Fruit fly (Drosophila melanogaster) whole organism: ENCODE measurements around the gene FipoQ.

Source experiments
- CG8478 ChIP-seq: fragments of >200 bp; optimal IDR thresholded peaks from 2 replicates; lab custom pipeline; 2018; ENCODE audit warnings: inconsistent platforms
- Dll ChIP-seq: fragments of >200 bp; optimal IDR thresholded peaks from 2 replicates; lab custom pipeline; 2017
- EcR ChIP-seq, 2 experiments: fragments of >200 bp; optimal IDR thresholded peaks; 2 replicates each; lab custom pipeline; 2017; ENCODE audit warnings: missing biosample characterization in 2 of 2, missing genetic modification characterization in 2 of 2, missing genetic modification reagents in 2 of 2
- pan ChIP-seq: fragments of >200 bp; optimal IDR thresholded peaks from 2 replicates; lab custom pipeline; 2017
- psq ChIP-seq: fragments of >200 bp; optimal IDR thresholded peaks from 2 replicates; lab custom pipeline; 2017
- usp ChIP-seq: fragments of >200 bp; optimal IDR thresholded peaks from 2 replicates; lab custom pipeline; 2017; ENCODE audit warnings: missing biosample characterization, missing genetic modification characterization, mixed read lengths

The FipoQ gene

dm6 chr3R:29547182-29547979 is 52.8 kb downstream of the FipoQ start:
- no peak for TF ChIP-seq pan (lab: Kevin White, UChicago)
- no peak for TF ChIP-seq Dll
- TF ChIP-seq EcR (GFP tag; optimal IDR thresholded peaks at IDR 0.05; lab: Kevin White, UChicago) = no peak
- no peak for TF ChIP-seq psq (lab: Kevin White, UChicago)
- no peak for TF ChIP-seq CG8478 (lab: Kevin White, UChicago)
- TF ChIP-seq usp (GFP tag; lab: Kevin White, UChicago) = no peak

dm6 chr3R:29547983-29548382 is 53.4 kb downstream of the FipoQ start:
- TF ChIP-seq psq (lab: Kevin White, UChicago) (no peak), usp (GFP tag; lab: Kevin White, UChicago) (no peak), Dll (no peak), CG8478 (lab: Kevin White, UChicago) (no peak), pan (lab: Kevin White, UChicago) (no peak), EcR (GFP tag; optimal IDR thresholded peaks at IDR 0.05; lab: Kevin White, UChicago) (no peak)
